Fruit fly (Drosophila melanogaster) whole organism, pupa: Measurements from ENCODE around the gene CG10182.

Experiments
- CG32121 ChIP-seq: fragments of 200-800 bp; sonication (Bioruptor generic); IDR thresholded peaks from 2 replicates; pipeline ENCODE4 v1.3.6; 2022; ENCODE audit warnings: missing biosample characterization, missing genetic modification characterization
- CG8301 ChIP-seq: fragments of 200-800 bp; sonication (Bioruptor generic); optimal IDR thresholded peaks from 2 replicates; lab custom pipeline; 2018; ENCODE audit warnings: missing biosample characterization, mild to moderate bottlenecking, missing genetic modification characterization
- EcR ChIP-seq: fragments of 200-800 bp; sonication (Bioruptor generic); optimal IDR thresholded peaks from 3 replicates; lab custom pipeline; 2019; ENCODE audit warnings: missing biosample characterization, missing genetic modification characterization, mild to moderate bottlenecking, moderate library complexity, missing genetic modification reagents
- Ets98B ChIP-seq: fragments of 200-800 bp; sonication (Bioruptor generic); IDR thresholded peaks from 2 replicates; pipeline ENCODE4 v1.3.6; 2022; ENCODE audit warnings: missing biosample characterization, missing genetic modification characterization

dm6 chr3R:23638351-23638750 is 48.7 kb upstream of the CG10182 start:
- TF ChIP-seq CG32121 (GFP tag; lab: Robert Waterston, UW) (peak; percentile 74), CG8301 (peak; percentile 44), Ets98B (peak; percentile 21; the same call in 1 of the 2 replicates), EcR (GFP tag; lab: Kevin White, UChicago) (no peak)
